Worm (Caenorhabditis elegans) whole organism, L3 larva: Measurements from ENCODE around the gene F36H9.2.

Experiments used
- R02D3.7 ChIP-seq: fragments of 150-350 bp; optimal IDR thresholded peaks from 2 replicates; lab custom pipeline; 2014; ENCODE audit warnings: missing biosample characterization, missing genetic modification characterization
- aly-2 ChIP-seq: fragments of 150-350 bp; optimal IDR thresholded peaks from 2 replicates; lab custom pipeline; 2014; ENCODE audit warnings: missing biosample characterization, missing genetic modification characterization
- ceh-16 ChIP-seq: sonication (generic microtip); optimal IDR thresholded peaks from 2 replicates; lab custom pipeline; 2017; ENCODE audit warnings: missing biosample characterization, missing genetic modification characterization
- ceh-28 ChIP-seq: fragments of 150-350 bp; optimal IDR thresholded peaks from 2 replicates; lab custom pipeline; 2014; ENCODE audit warnings: missing biosample characterization, missing genetic modification reagents, missing genetic modification characterization
- ceh-9 ChIP-seq: sonication (generic microtip); optimal IDR thresholded peaks from 2 replicates; lab custom pipeline; 2018; ENCODE audit warnings: missing biosample characterization, missing genetic modification characterization
- daf-12 ChIP-seq: fragments of 150-350 bp; optimal IDR thresholded peaks from 2 replicates; lab custom pipeline; 2014; ENCODE audit warnings: missing biosample characterization, missing genetic modification reagents, missing genetic modification characterization
- egl-27 ChIP-seq: sonication (generic microtip); optimal IDR thresholded peaks from 4 replicates; lab custom pipeline; 2017; ENCODE audit warnings: missing biosample characterization, missing genetic modification reagents, missing genetic modification characterization
- egl-5 ChIP-seq: fragments of 150-350 bp; optimal IDR thresholded peaks from 2 replicates; lab custom pipeline; 2017; ENCODE audit warnings: missing biosample characterization, missing genetic modification reagents, missing genetic modification characterization, inconsistent platforms
- elt-1 ChIP-seq: fragments of 150-350 bp; optimal IDR thresholded peaks from 2 replicates; lab custom pipeline; 2014; ENCODE audit warnings: missing biosample characterization, missing genetic modification characterization
- elt-2 ChIP-seq: sonication (generic microtip); optimal IDR thresholded peaks from 2 replicates; lab custom pipeline; 2016; ENCODE audit warnings: missing genetic modification reagents, mild to moderate bottlenecking, missing genetic modification characterization, missing compliant biosample characterization
- fkh-10 ChIP-seq: sonication (generic microtip); optimal IDR thresholded peaks from 2 replicates; lab custom pipeline; 2017; ENCODE audit warnings: missing biosample characterization, missing genetic modification reagents, missing genetic modification characterization
- fkh-2 ChIP-seq: fragments of 150-350 bp; optimal IDR thresholded peaks from 2 replicates; lab custom pipeline; 2014; ENCODE audit warnings: missing biosample characterization, missing genetic modification reagents, missing genetic modification characterization
- fos-1 ChIP-seq: fragments of 150-350 bp; optimal IDR thresholded peaks from 2 replicates; lab custom pipeline; 2014; ENCODE audit warnings: missing biosample characterization, missing genetic modification characterization
- hmg-11 ChIP-seq: sonication (generic microtip); optimal IDR thresholded peaks from 2 replicates; lab custom pipeline; 2016; ENCODE audit warnings: missing genetic modification characterization, missing compliant biosample characterization
- jun-1 ChIP-seq: fragments of 150-350 bp; optimal IDR thresholded peaks from 2 replicates; lab custom pipeline; 2014; ENCODE audit warnings: missing biosample characterization, missing genetic modification reagents, missing genetic modification characterization
- lin-15B ChIP-seq: fragments of 150-350 bp; optimal IDR thresholded peaks from 2 replicates; lab custom pipeline; 2014; ENCODE audit warnings: missing biosample characterization, missing genetic modification characterization
- lin-39 ChIP-seq: fragments of 150-350 bp; optimal IDR thresholded peaks from 2 replicates; lab custom pipeline; 2018; ENCODE audit warnings: missing biosample characterization, missing genetic modification reagents, missing genetic modification characterization
- lsy-12 ChIP-seq: sonication (generic microtip); optimal IDR thresholded peaks from 2 replicates; lab custom pipeline; 2016; ENCODE audit warnings: mild to moderate bottlenecking, missing genetic modification characterization, missing compliant biosample characterization
- mdl-1 ChIP-seq: fragments of 150-350 bp; optimal IDR thresholded peaks from 2 replicates; lab custom pipeline; 2014; ENCODE audit warnings: missing biosample characterization, missing genetic modification characterization
- nfya-1 ChIP-seq: sonication (generic microtip); optimal IDR thresholded peaks from 2 replicates; lab custom pipeline; 2017; ENCODE audit warnings: missing genetic modification characterization, mild to moderate bottlenecking, missing compliant biosample characterization, antibody characterized with exemption, moderate library complexity; ENCODE audit not compliant: insufficient read depth
- nhr-23 ChIP-seq: fragments of 150-350 bp; optimal IDR thresholded peaks from 2 replicates; lab custom pipeline; 2014; ENCODE audit warnings: missing biosample characterization, missing genetic modification reagents, missing genetic modification characterization
- nhr-237 ChIP-seq: fragments of 150-350 bp; optimal IDR thresholded peaks from 2 replicates; lab custom pipeline; 2014; ENCODE audit warnings: missing biosample characterization, missing genetic modification characterization
- nhr-25 ChIP-seq: sonication (generic microtip); optimal IDR thresholded peaks from 2 replicates; lab custom pipeline; 2017; ENCODE audit warnings: missing biosample characterization, missing genetic modification characterization
- nhr-28 ChIP-seq: fragments of 150-350 bp; optimal IDR thresholded peaks from 2 replicates; lab custom pipeline; 2014; ENCODE audit warnings: missing biosample characterization, missing genetic modification characterization
- nhr-67 ChIP-seq: fragments of 150-350 bp; optimal IDR thresholded peaks from 2 replicates; lab custom pipeline; 2014; ENCODE audit warnings: missing biosample characterization, missing genetic modification characterization
- pha-4 ChIP-seq: fragments of 150-350 bp; optimal IDR thresholded peaks from 2 replicates; lab custom pipeline; 2014; ENCODE audit warnings: missing biosample characterization, missing genetic modification reagents, missing genetic modification characterization
- pqm-1 ChIP-seq: fragments of 150-350 bp; optimal IDR thresholded peaks from 2 replicates; lab custom pipeline; 2017; ENCODE audit warnings: missing biosample characterization, missing genetic modification characterization, inconsistent platforms
- sea-2 ChIP-seq: fragments of 150-350 bp; sonication (generic microtip); optimal IDR thresholded peaks from 4 replicates; lab custom pipeline; 2014; ENCODE audit warnings: missing biosample characterization, missing genetic modification reagents, missing genetic modification characterization
- skn-1 ChIP-seq: fragments of 150-350 bp; optimal IDR thresholded peaks from 2 replicates; lab custom pipeline; 2014; ENCODE audit warnings: missing biosample characterization, missing genetic modification characterization
- snpc-4 ChIP-seq: fragments of 150-350 bp; optimal IDR thresholded peaks from 2 replicates; lab custom pipeline; 2014; ENCODE audit warnings: missing biosample characterization, missing genetic modification characterization
- zag-1 ChIP-seq: fragments of 150-350 bp; optimal IDR thresholded peaks from 2 replicates; lab custom pipeline; 2014; ENCODE audit warnings: missing biosample characterization, missing genetic modification characterization
- ztf-11 ChIP-seq: fragments of 150-350 bp; optimal IDR thresholded peaks from 2 replicates; lab custom pipeline; 2014; ENCODE audit warnings: missing biosample characterization, missing genetic modification characterization

The F36H9.2 gene

ce11 chrV:1760682-1761081, 27.6 kb upstream of the F36H9.2 start, which contains the start of gene clec-205:
TSS of gene clec-205 (plus strand) at chrV:1760893.
- no peak for TF ChIP-seq egl-27 (tag; lab: Kevin White, UChicago)
- no peak for TF ChIP-seq elt-1
- TF ChIP-seq elt-2 (tag; lab: Kevin White, UChicago) = peak; percentile 60
- TF ChIP-seq nhr-23 (tag; lab: Kevin White, UChicago) = no peak
- TF ChIP-seq mdl-1 (tag; lab: Kevin White, UChicago) = no peak
- no peak for TF ChIP-seq pqm-1

ce11 chrV:1767427-1767826, 20.8 kb upstream of the F36H9.2 start:
- TF ChIP-seq snpc-4 (tag; lab: Kevin White, UChicago) (no peak), fkh-2 (tag; lab: Kevin White, UChicago) (no peak), nfya-1 (tag; lab: Kevin White, UChicago) (no peak), ceh-28 (tag; lab: Kevin White, UChicago) (no peak), elt-1 (no peak), ceh-9 (tag; lab: Kevin White, UChicago) (no peak), ceh-16 (tag; lab: Kevin White, UChicago) (no peak), nhr-67 (tag; lab: Kevin White, UChicago) (no peak), lin-39 (no peak), nhr-28 (tag; lab: Kevin White, UChicago) (no peak), skn-1 (no peak), R02D3.7 (tag; lab: Kevin White, UChicago) (no peak), fos-1 (no peak), daf-12 (no peak)

ce11 chrV:1771727-1772126, 16.5 kb upstream of the F36H9.2 start, which contains the start of gene dhs-13:
TSS of gene dhs-13 (minus strand) at chrV:1771734.
- TF ChIP-seq aly-2 (no peak), pha-4 (tag; lab: Kevin White, UChicago) (peak; percentile 47), lin-15B (tag; lab: Kevin White, UChicago) (peak; percentile 36), zag-1 (no peak), elt-2 (tag; lab: Kevin White, UChicago) (peak; percentile 52)

- peak; percentile 27 for TF ChIP-seq elt-2 (tag; lab: Kevin White, UChicago)
- peak; percentile 22 for TF ChIP-seq nfya-1 (tag; lab: Kevin White, UChicago)
- TF ChIP-seq egl-5 (tag; lab: Kevin White, UChicago) = no peak
- TF ChIP-seq hmg-11 (tag; lab: Kevin White, UChicago) = peak; percentile 32
- no peak for TF ChIP-seq fos-1
Measured at ce11 chrV:1773120-1773519, 15.1 kb upstream of the F36H9.2 start.

- no peak for TF ChIP-seq nhr-25 (tag; lab: Kevin White, UChicago)
- TF ChIP-seq jun-1 (tag; lab: Kevin White, UChicago) = no peak
- no peak for TF ChIP-seq fkh-10
- TF ChIP-seq sea-2 (GFP tag; lab: Kevin White, UChicago) = no peak
- TF ChIP-seq lin-15B (tag; lab: Kevin White, UChicago) = no peak
- no peak for TF ChIP-seq egl-5 (tag; lab: Kevin White, UChicago)
- TF ChIP-seq ceh-9 (tag; lab: Kevin White, UChicago) = no peak
- TF ChIP-seq pha-4 (tag; lab: Kevin White, UChicago) = no peak
- no peak for TF ChIP-seq aly-2
- TF ChIP-seq lsy-12 (tag; lab: Kevin White, UChicago) = no peak
- TF ChIP-seq fos-1 = no peak
Measured at ce11 chrV:1774874-1775589, 13.2 kb upstream of the F36H9.2 start, which contains the start of gene F36H9.7. TSS of gene F36H9.7 (minus strand) at chrV:1774924.

- TF ChIP-seq daf-12 (no peak), nhr-28 (tag; lab: Kevin White, UChicago) (no peak), ceh-9 (tag; lab: Kevin White, UChicago) (no peak), ztf-11 (tag; lab: Kevin White, UChicago) (no peak), nhr-25 (tag; lab: Kevin White, UChicago) (no peak), mdl-1 (tag; lab: Kevin White, UChicago) (no peak), nhr-237 (no peak)
Measured at ce11 chrV:1779136-1779535, 9.1 kb upstream of the F36H9.2 start, which contains the start of gene F36H9.4. TSS of gene F36H9.4 (minus strand) at chrV:1779236.
